Worm (Caenorhabditis elegans) whole organism, early embryonic: ENCODE data around the gene sid-3.

Experiments
- B0310.2 ChIP-seq: sonication (generic microtip); optimal IDR thresholded peaks from 2 replicates; lab custom pipeline; 2016; ENCODE audit warnings: mild to moderate bottlenecking, missing genetic modification characterization, missing compliant biosample characterization
- aly-1 ChIP-seq: sonication (generic microtip); optimal IDR thresholded peaks from 2 replicates; lab custom pipeline; 2016; ENCODE audit warnings: missing genetic modification characterization, missing compliant biosample characterization
- ama-1 ChIP-seq: fragments of 150-350 bp; optimal IDR thresholded peaks from 2 replicates; lab custom pipeline; 2014
- hmbx-1 ChIP-seq: sonication (generic microtip); optimal IDR thresholded peaks from 2 replicates; lab custom pipeline; 2016; ENCODE audit warnings: mild to moderate bottlenecking, missing genetic modification characterization, missing compliant biosample characterization
- hmg-4 ChIP-seq: fragments of 200-800 bp; sonication (Bioruptor generic); optimal IDR thresholded peaks from 2 replicates; lab custom pipeline; 2018; ENCODE audit warnings: mild to moderate bottlenecking, missing genetic modification characterization, missing compliant biosample characterization
- hnd-1 ChIP-seq: sonication (generic microtip); optimal IDR thresholded peaks from 2 replicates; lab custom pipeline; 2016; ENCODE audit warnings: missing genetic modification characterization, missing compliant biosample characterization
- pes-1 ChIP-seq: fragments of 200-800 bp; sonication (Bioruptor generic); IDR thresholded peaks from 2 replicates; pipeline ENCODE4 v1.3.6; 2022; ENCODE audit warnings: missing genetic modification reagents, missing genetic modification characterization, missing compliant biosample characterization
- sea-1 ChIP-seq: fragments of 200-800 bp; sonication (Bioruptor generic); conservative IDR thresholded peaks from 2 replicates; pipeline ENCODE4 v1.3.6; 2022; ENCODE audit warnings: missing genetic modification characterization, missing compliant biosample characterization
- tbx-37 ChIP-seq: fragments of 200-800 bp; sonication (Bioruptor generic); conservative IDR thresholded peaks from 2 replicates; pipeline ENCODE4 v1.3.6; 2022; ENCODE audit warnings: missing genetic modification reagents, missing genetic modification characterization, missing compliant biosample characterization
- tra-4 ChIP-seq: sonication (generic microtip); optimal IDR thresholded peaks from 2 replicates; lab custom pipeline; 2017; ENCODE audit warnings: missing genetic modification characterization, missing compliant biosample characterization

ce11 chrX:17138060-17138557, 48.1 kb upstream of the sid-3 start, which contains the start of gene cnp-3:
- TF ChIP-seq hmg-4 (GFP tag; lab: Kevin White, UChicago) = no peak
- no peak for TF ChIP-seq hnd-1
- no peak for TF ChIP-seq hmbx-1 (tag; lab: Kevin White, UChicago)
- TF ChIP-seq ama-1 = no peak
- TF ChIP-seq tra-4 (tag; lab: Kevin White, UChicago) = no peak
- no peak for TF ChIP-seq tbx-37
- no peak for TF ChIP-seq sea-1 (GFP tag; lab: Robert Waterston, UW)
- no peak for TF ChIP-seq pes-1
- TF ChIP-seq B0310.2 (tag; lab: Kevin White, UChicago) = no peak
- no peak for TF ChIP-seq aly-1 (tag; lab: Kevin White, UChicago)
